Fruit fly (Drosophila melanogaster) whole organism, embryonic: ENCODE results near the gene CG45490.

Experiments
- Abd-B ChIP-seq: fragments of 200-800 bp; sonication (Bioruptor generic); optimal IDR thresholded peaks from 2 replicates; lab custom pipeline; 2018; ENCODE audit warnings: missing biosample characterization, mild to moderate bottlenecking, missing genetic modification characterization, moderate library complexity
- Adf1 ChIP-seq: fragments of 200-800 bp; sonication (Bioruptor generic); IDR thresholded peaks from 2 replicates; pipeline ENCODE4 v1.3.6; 2022; ENCODE audit warnings: missing biosample characterization, missing genetic modification characterization
- BEAF-32 ChIP-seq: fragments of 200-800 bp; sonication (Bioruptor generic); optimal IDR thresholded peaks from 3 replicates; lab custom pipeline; 2017; ENCODE audit warnings: missing biosample characterization, missing genetic modification characterization, mild to moderate bottlenecking, moderate library complexity, missing genetic modification reagents
- CG10209 ChIP-seq: fragments of 200-800 bp; sonication (Bioruptor generic); optimal IDR thresholded peaks from 3 replicates; lab custom pipeline; 2017; ENCODE audit warnings: missing biosample characterization, mild to moderate bottlenecking, missing genetic modification characterization, missing genetic modification reagents
- CG10979 ChIP-seq: fragments of 200-800 bp; sonication (Bioruptor generic); optimal IDR thresholded peaks from 2 replicates; lab custom pipeline; 2018; ENCODE audit warnings: missing biosample characterization, mild to moderate bottlenecking, missing genetic modification characterization, moderate library complexity
- CG11560 ChIP-seq: fragments of 200-800 bp; sonication (Bioruptor generic); IDR thresholded peaks from 3 replicates; pipeline ENCODE4 v1.3.6; 2022; ENCODE audit warnings: missing biosample characterization, missing genetic modification characterization
- CG11696 ChIP-seq: fragments of 200-800 bp; sonication (Bioruptor generic); IDR thresholded peaks from 2 replicates; pipeline ENCODE4 v1.3.6; 2022; ENCODE audit warnings: missing biosample characterization, missing genetic modification characterization
- CG12744 ChIP-seq: fragments of 200-800 bp; sonication (Bioruptor generic); optimal IDR thresholded peaks from 2 replicates; lab custom pipeline; 2016; ENCODE audit warnings: missing biosample characterization, missing genetic modification characterization
- CG13624 ChIP-seq: fragments of 200-800 bp; sonication (Bioruptor generic); optimal IDR thresholded peaks from 2 replicates; lab custom pipeline; 2016; ENCODE audit warnings: missing biosample characterization, missing genetic modification characterization
- CG15011 ChIP-seq: fragments of 200-800 bp; sonication (Bioruptor generic); optimal IDR thresholded peaks from 3 replicates; lab custom pipeline; 2018; ENCODE audit warnings: missing biosample characterization, mild to moderate bottlenecking, missing genetic modification characterization
- CG1529 ChIP-seq: fragments of 200-800 bp; sonication (Bioruptor generic); optimal IDR thresholded peaks from 3 replicates; lab custom pipeline; 2018; ENCODE audit warnings: missing biosample characterization, missing genetic modification characterization
- CG15479 ChIP-seq: fragments of 200-800 bp; sonication (Bioruptor generic); optimal IDR thresholded peaks from 3 replicates; lab custom pipeline; 2019; ENCODE audit warnings: missing biosample characterization, mild to moderate bottlenecking, missing genetic modification characterization, moderate library complexity
- CG1602 ChIP-seq: fragments of 200-800 bp; sonication (Bioruptor generic); optimal IDR thresholded peaks from 3 replicates; lab custom pipeline; 2016; ENCODE audit warnings: missing biosample characterization, missing genetic modification characterization
- CG1603 ChIP-seq: fragments of 200-800 bp; sonication (Bioruptor generic); optimal IDR thresholded peaks from 2 replicates; lab custom pipeline; 2019; ENCODE audit warnings: missing biosample characterization, mild to moderate bottlenecking, missing genetic modification characterization, moderate library complexity
- CG17385 ChIP-seq: fragments of 200-800 bp; sonication (Bioruptor generic); optimal IDR thresholded peaks from 3 replicates; lab custom pipeline; 2018; ENCODE audit warnings: missing biosample characterization, mild to moderate bottlenecking, missing genetic modification characterization
- CG2120 ChIP-seq: fragments of 200-800 bp; sonication (Bioruptor generic); optimal IDR thresholded peaks from 3 replicates; lab custom pipeline; 2016; ENCODE audit warnings: missing biosample characterization, missing genetic modification characterization
- CG30020 ChIP-seq: fragments of 200-800 bp; optimal IDR thresholded peaks from 2 replicates; lab custom pipeline; 2019; ENCODE audit warnings: missing biosample characterization, mild to moderate bottlenecking, missing genetic modification characterization, moderate library complexity
- CG3726 ChIP-seq: fragments of 200-800 bp; sonication (Bioruptor generic); IDR thresholded peaks from 3 replicates; pipeline ENCODE4, ENCODE4 v1.3.6; 2022; ENCODE audit warnings: missing biosample characterization, missing genetic modification characterization
- CG7556 ChIP-seq: fragments of 200-800 bp; sonication (Bioruptor generic); optimal IDR thresholded peaks from 2 replicates; lab custom pipeline; 2017; ENCODE audit warnings: missing biosample characterization, mild to moderate bottlenecking, missing genetic modification characterization
- CG8290 ChIP-seq, 3 experiments: fragments of 200-800 bp; sonication (Bioruptor generic); optimal IDR thresholded peaks; 2 replicates each; lab custom pipeline; 2016 to 2019; ENCODE audit warnings: missing biosample characterization in 3 of 3, missing genetic modification characterization in 3 of 3, mild to moderate bottlenecking in 2 of 3, moderate library complexity in 1 of 3
- CG9215 ChIP-seq: fragments of 200-800 bp; sonication (Bioruptor generic); IDR thresholded peaks from 2 replicates; pipeline ENCODE4 v1.3.6; 2022; ENCODE audit warnings: missing biosample characterization, missing genetic modification characterization
- CHES-1-like ChIP-seq: fragments of 200-800 bp; sonication (Bioruptor generic); optimal IDR thresholded peaks from 2 replicates; lab custom pipeline; 2016; ENCODE audit warnings: missing biosample characterization, missing genetic modification characterization
- CTCF ChIP-seq: fragments of 200-800 bp; sonication (Bioruptor generic); optimal IDR thresholded peaks from 2 replicates; lab custom pipeline; 2017; ENCODE audit warnings: missing biosample characterization, mild to moderate bottlenecking, missing genetic modification characterization, moderate library complexity
- H2.0 ChIP-seq: fragments of 200-800 bp; sonication (Bioruptor generic); IDR thresholded peaks from 2 replicates; pipeline ENCODE4 v1.3.6; 2022; ENCODE audit warnings: missing biosample characterization, missing genetic modification characterization
- Hr3 ChIP-seq: fragments of 200-800 bp; sonication (Bioruptor generic); optimal IDR thresholded peaks from 3 replicates; lab custom pipeline; 2016; ENCODE audit warnings: missing biosample characterization, missing genetic modification characterization
- Med ChIP-seq: fragments of 200-800 bp; sonication (Bioruptor generic); peaks from one replicate; lab custom pipeline; 2016; ENCODE audit warnings: missing biosample characterization, missing genetic modification characterization, mild to moderate bottlenecking, inconsistent platforms, moderate library complexity
- Rx ChIP-seq: fragments of 200-800 bp; sonication (Bioruptor generic); IDR thresholded peaks from 2 replicates; pipeline ENCODE4 v1.3.6; 2022; ENCODE audit warnings: missing biosample characterization, missing genetic modification characterization
- Sry-β ChIP-seq: fragments of 200-800 bp; sonication (Bioruptor generic); optimal IDR thresholded peaks from 2 replicates; lab custom pipeline; 2018; ENCODE audit warnings: missing biosample characterization, mild to moderate bottlenecking, missing genetic modification characterization, moderate library complexity
- Xrp1 ChIP-seq: fragments of 200-800 bp; sonication (Bioruptor generic); IDR thresholded peaks from 2 replicates; pipeline ENCODE4 v1.3.6; 2022; ENCODE audit warnings: missing biosample characterization, missing genetic modification characterization
- ac ChIP-seq: fragments of 200-800 bp; sonication (Bioruptor generic); optimal IDR thresholded peaks from 3 replicates; lab custom pipeline; 2017; ENCODE audit warnings: missing biosample characterization, mild to moderate bottlenecking, missing genetic modification characterization
- bab2 ChIP-seq: fragments of 200-800 bp; sonication (Bioruptor generic); optimal IDR thresholded peaks from 2 replicates; lab custom pipeline; 2016; ENCODE audit warnings: missing biosample characterization, missing genetic modification characterization
- bsh ChIP-seq, 2 experiments: fragments of 200-800 bp; sonication (Bioruptor generic); optimal IDR thresholded peaks; 2 replicates each; lab custom pipeline; 2017 to 2018; ENCODE audit warnings: mild to moderate bottlenecking in 2 of 2, missing biosample characterization in 2 of 2, missing genetic modification characterization in 2 of 2, moderate library complexity in 1 of 2
- crp ChIP-seq, 2 experiments: fragments of 200-800 bp; sonication (Bioruptor generic); optimal IDR thresholded peaks; 2 replicates in 1 of 2; 3 replicates in 1 of 2; lab custom pipeline; 2017; ENCODE audit warnings: missing biosample characterization in 2 of 2, missing genetic modification characterization in 2 of 2, mild to moderate bottlenecking in 1 of 2, moderate library complexity in 1 of 2
- cwo ChIP-seq: fragments of 200-800 bp; sonication (Bioruptor generic); optimal IDR thresholded peaks from 3 replicates; lab custom pipeline; 2017; ENCODE audit warnings: missing biosample characterization, missing genetic modification characterization, mild to moderate bottlenecking, moderate library complexity, missing genetic modification reagents
- dm ChIP-seq: fragments of 200-800 bp; sonication (Bioruptor generic); optimal IDR thresholded peaks from 3 replicates; lab custom pipeline; 2016; ENCODE audit warnings: missing biosample characterization, missing genetic modification characterization
- dmrt11E ChIP-seq: fragments of 200-800 bp; sonication (Bioruptor generic); optimal IDR thresholded peaks from 3 replicates; lab custom pipeline; 2018; ENCODE audit warnings: missing biosample characterization, mild to moderate bottlenecking, missing genetic modification characterization, moderate library complexity
- dysf ChIP-seq: fragments of 200-800 bp; sonication (Bioruptor generic); IDR thresholded peaks from 3 replicates; pipeline ENCODE4 v1.3.6; 2022; ENCODE audit warnings: missing biosample characterization, missing genetic modification characterization
- grau ChIP-seq: fragments of 200-800 bp; optimal IDR thresholded peaks from 3 replicates; lab custom pipeline; 2019; ENCODE audit warnings: missing biosample characterization, mild to moderate bottlenecking, missing genetic modification characterization, moderate library complexity
- gro ChIP-seq: fragments of 200-800 bp; sonication (Bioruptor generic); optimal IDR thresholded peaks from 2 replicates; lab custom pipeline; 2016; ENCODE audit warnings: missing biosample characterization, missing genetic modification characterization
- inv ChIP-seq: fragments of 200-800 bp; sonication (Bioruptor generic); IDR thresholded peaks from 2 replicates; pipeline ENCODE4 v1.3.6; 2022; ENCODE audit warnings: missing biosample characterization, missing genetic modification characterization; ENCODE audit not compliant: partially characterized antibody
- ken ChIP-seq: fragments of 200-800 bp; sonication (Bioruptor generic); IDR thresholded peaks from 3 replicates; pipeline ENCODE4 v1.3.6; 2022; ENCODE audit warnings: missing biosample characterization, missing genetic modification characterization
- lov ChIP-seq, 2 experiments: fragments of 200-800 bp in 1 of 2; fragments of >200 bp in 1 of 2; sonication (Bioruptor generic) in 1 of 2; IDR thresholded peaks in 1 of 2; optimal IDR thresholded peaks in 1 of 2; 2 replicates in 1 of 2; 3 replicates in 1 of 2; pipeline versions ENCODE4 v1.3.6 to Lab custom; 2017 to 2022; ENCODE audit warnings: missing biosample characterization in 1 of 2, missing genetic modification characterization in 1 of 2
- mam ChIP-seq: fragments of 200-800 bp; sonication (Bioruptor generic); optimal IDR thresholded peaks from 3 replicates; lab custom pipeline; 2016; ENCODE audit warnings: missing biosample characterization, missing genetic modification characterization
- p53 ChIP-seq: fragments of 200-800 bp; sonication (Bioruptor generic); optimal IDR thresholded peaks from 2 replicates; lab custom pipeline; 2016; ENCODE audit warnings: missing biosample characterization, missing genetic modification characterization
- sens ChIP-seq: fragments of 200-800 bp; sonication (Bioruptor generic); peaks from one replicate; lab custom pipeline; 2016; ENCODE audit warnings: missing biosample characterization, missing genetic modification characterization
- shn ChIP-seq: fragments of 200-800 bp; sonication (Bioruptor generic); optimal IDR thresholded peaks from 3 replicates; lab custom pipeline; 2016; ENCODE audit warnings: missing biosample characterization, missing genetic modification characterization
- sob ChIP-seq: fragments of 200-800 bp; sonication (Bioruptor generic); IDR thresholded peaks from 2 replicates; pipeline ENCODE4 v1.3.6; 2022; ENCODE audit warnings: missing biosample characterization, missing genetic modification characterization
- tll ChIP-seq, 2 experiments: fragments of 200-800 bp in 1 of 2; fragments of >200 bp in 1 of 2; sonication (Bioruptor generic) in 1 of 2; optimal IDR thresholded peaks; 2 replicates each; lab custom pipeline; 2017 to 2019; ENCODE audit warnings: missing biosample characterization in 2 of 2, missing genetic modification characterization in 2 of 2, mild to moderate bottlenecking in 1 of 2, moderate library complexity in 1 of 2
- z ChIP-seq: fragments of 200-800 bp; sonication (Bioruptor generic); IDR thresholded peaks from 3 replicates; pipeline ENCODE4 v1.3.6; 2022; ENCODE audit warnings: missing biosample characterization, missing genetic modification characterization

Gene CG45490

DNA sequence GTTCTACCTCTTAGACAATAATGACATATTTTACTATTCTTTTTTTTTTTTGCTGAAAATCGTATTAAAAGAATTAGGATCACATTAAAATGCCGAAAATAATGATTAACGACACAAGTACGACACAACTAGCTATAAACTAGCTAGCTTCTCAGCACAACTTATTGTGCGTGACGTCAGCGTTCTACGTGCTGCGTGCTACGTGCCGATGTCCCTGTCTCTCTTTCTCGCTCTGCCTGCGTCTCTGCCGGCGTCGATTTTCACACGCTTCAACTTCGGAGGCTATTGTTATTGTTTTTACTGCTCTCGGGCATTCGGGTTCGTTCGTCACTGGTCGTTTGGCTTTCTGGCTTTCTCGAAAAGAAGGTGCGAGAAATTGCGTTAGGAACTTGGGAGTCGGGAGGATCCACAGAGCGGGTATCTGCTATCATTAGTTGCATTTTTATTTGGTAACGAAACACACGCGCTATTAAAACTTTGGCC is 36.1 kb downstream of the CG45490 start (continued):
- TF ChIP-seq crp (GFP tag; optimal IDR thresholded peaks at IDR 0.05; lab: Kevin White, UChicago): no peak
- no peak for TF ChIP-seq bab2 (GFP tag; lab: Kevin White, UChicago)
- no peak for TF ChIP-seq gro (GFP tag; lab: Kevin White, UChicago)
- no peak for TF ChIP-seq cwo (GFP tag; lab: Kevin White, UChicago)
- no peak for TF ChIP-seq sob (GFP tag; lab: Robert Waterston, UW)
- TF ChIP-seq CG2120 (GFP tag; lab: Kevin White, UChicago): peak; percentile 16
- no peak for TF ChIP-seq CG30020
- TF ChIP-seq CG12744 (GFP tag; lab: Kevin White, UChicago): no peak
- TF ChIP-seq CG10209 (GFP tag; lab: Kevin White, UChicago): no peak
- TF ChIP-seq Abd-B (GFP tag; lab: Kevin White, UChicago): no peak
- no peak for TF ChIP-seq lov (optimal IDR thresholded peaks at IDR 0.05; lab: Kevin White, UChicago)
- no peak for TF ChIP-seq lov (GFP tag; IDR thresholded peaks at IDR 0.05; lab: Robert Waterston, UW)
- no peak for TF ChIP-seq CG11560
- TF ChIP-seq Rx: no peak
- TF ChIP-seq inv (GFP tag; lab: Robert Waterston, UW): no peak
- peak; percentile 94 for TF ChIP-seq Adf1 (GFP tag; lab: Robert Waterston, UW)
- no peak for TF ChIP-seq CG1529 (GFP tag; lab: Kevin White, UChicago)
- no peak for TF ChIP-seq CG15011
- TF ChIP-seq CG9215: no peak

DNA sequence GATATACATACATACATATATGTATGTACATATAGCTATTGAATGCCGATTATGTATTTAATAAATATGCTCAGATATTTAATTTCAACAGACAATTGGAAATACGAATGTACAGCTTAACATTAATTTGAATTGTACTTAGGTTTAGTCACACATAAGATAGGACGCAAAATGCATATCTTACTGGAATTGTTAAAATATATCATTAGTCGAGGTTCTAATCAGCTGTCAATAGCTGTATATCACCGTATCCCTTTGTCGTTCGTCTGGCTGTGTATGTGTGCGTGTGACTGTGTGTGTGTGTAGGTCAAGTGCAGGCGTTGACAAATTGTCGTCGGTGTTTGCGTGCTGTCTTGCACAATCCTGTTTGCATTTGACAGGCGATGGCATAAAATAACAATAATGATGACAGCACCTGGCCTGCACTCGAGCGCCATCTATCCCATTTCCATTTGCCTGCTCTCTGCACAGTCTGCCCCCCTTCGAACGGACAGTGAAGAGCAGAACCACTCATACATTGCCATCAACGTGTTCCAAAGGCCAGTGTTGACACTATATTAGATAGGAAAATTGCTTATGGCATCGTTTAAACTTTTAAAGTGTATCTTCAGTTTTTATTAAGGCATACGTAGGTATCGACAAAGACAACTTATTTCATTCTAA is 36.6 kb downstream of the CG45490 start:
- peak; percentile 39 for TF ChIP-seq CG15479 (GFP tag; lab: Kevin White, UChicago)
- TF ChIP-seq Hr3 (GFP tag; lab: Kevin White, UChicago): no peak
- TF ChIP-seq BEAF-32: peak; percentile 20
- peak; percentile 11 for TF ChIP-seq CHES-1-like (GFP tag; lab: Kevin White, UChicago)
- TF ChIP-seq dmrt11E (tag; lab: Kevin White, UChicago): peak; percentile 3
- TF ChIP-seq tll (GFP tag; optimal IDR thresholded peaks at IDR 0.05; lab: Kevin White, UChicago): peak in 1 of 2 experiments; percentile 56
- TF ChIP-seq CTCF (GFP tag; lab: Kevin White, UChicago): peak; percentile 87
- peak; percentile 18 for TF ChIP-seq CG10979
- no peak for TF ChIP-seq mam (GFP tag; lab: Kevin White, UChicago)
- peak; percentile 42; the same call in 1 of the 2 replicates for TF ChIP-seq Xrp1 (GFP tag; lab: Robert Waterston, UW)
- peak; percentile 58 for TF ChIP-seq sens (GFP tag; lab: Kevin White, UChicago)
- TF ChIP-seq CG11696 (GFP tag; lab: Robert Waterston, UW): peak; percentile 77
- TF ChIP-seq ac (GFP tag; lab: Kevin White, UChicago): no peak
- peak; percentile 3 for TF ChIP-seq Med (GFP tag; lab: Kevin White, UChicago)
- peak; percentile 92 for TF ChIP-seq grau (tag; lab: Kevin White, UChicago)
- TF ChIP-seq CG7556: peak; percentile 18
- TF ChIP-seq CG1603 (tag; lab: Kevin White, UChicago): peak; percentile 41
- peak; percentile 1 for TF ChIP-seq CG13624 (GFP tag; lab: Kevin White, UChicago)
- TF ChIP-seq CG1602 (GFP tag; lab: Kevin White, UChicago): no peak
- peak; percentile 14; the same call in 1 of the 3 replicates for TF ChIP-seq dysf (GFP tag; lab: Robert Waterston, UW)
- peak; percentile 1 for TF ChIP-seq shn (GFP tag; lab: Kevin White, UChicago)
- peak; percentile 9 for TF ChIP-seq dm (GFP tag; lab: Kevin White, UChicago)
- TF ChIP-seq H2.0: no peak
- TF ChIP-seq z (GFP tag; lab: Robert Waterston, UW): 0 out of 3 replicates have a peak, but pooled peaks have one; percentile 14
- TF ChIP-seq bsh (GFP tag; optimal IDR thresholded peaks at IDR 0.05; lab: Kevin White, UChicago): no peak
- no peak for TF ChIP-seq CG8290 (GFP tag; optimal IDR thresholded peaks at IDR 0.05; lab: Kevin White, UChicago)
- TF ChIP-seq CG8290 (tag; optimal IDR thresholded peaks at IDR 0.05; lab: Kevin White, UChicago): peak in 1 of 2 experiments; percentile 19
- peak; percentile 68 for TF ChIP-seq p53 (GFP tag; lab: Kevin White, UChicago)
- peak; percentile 90 for TF ChIP-seq Sry-β
- peak; percentile 16 for TF ChIP-seq CG17385 (GFP tag; lab: Kevin White, UChicago)
- TF ChIP-seq ken (GFP tag; lab: Robert Waterston, UW): 0 out of 3 replicates have a peak, but pooled peaks have one; percentile 45
- no peak for TF ChIP-seq CG3726 (GFP tag; lab: Robert Waterston, UW)
